Worm (Caenorhabditis elegans) whole organism, L4/young adult: ENCODE data around the gene chil-15.

Source experiments
- dao-5 ChIP-seq: sonication (generic microtip); optimal IDR thresholded peaks from 2 replicates; lab custom pipeline; 2016; ENCODE audit warnings: missing genotype, missing genetic modification characterization, moderate library complexity, missing compliant biosample characterization
- him-1 ChIP-seq: sonication (generic microtip); optimal IDR thresholded peaks from 2 replicates; lab custom pipeline; 2016; ENCODE audit warnings: missing genotype, missing genetic modification reagents, missing genetic modification characterization, missing compliant biosample characterization

DNA sequence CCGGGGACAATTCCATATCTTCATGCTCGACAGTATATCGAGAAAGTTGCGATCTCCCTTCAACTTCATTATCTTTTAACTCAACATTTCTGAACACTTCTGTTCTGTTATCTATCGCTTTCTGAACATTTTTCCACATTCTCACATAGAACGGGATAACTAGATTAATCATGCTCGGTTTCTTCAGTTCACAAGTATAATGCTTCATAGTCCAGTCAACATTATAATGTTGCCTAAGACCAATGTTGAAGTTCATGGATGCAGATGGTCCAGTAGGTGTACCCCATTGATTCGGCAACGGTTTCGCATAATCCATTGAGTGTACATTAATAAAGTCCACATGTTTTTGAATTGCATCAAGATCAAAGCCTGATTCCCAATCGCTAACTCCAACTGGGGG lies 4.6 kb downstream of the chil-15 start:
- TF ChIP-seq him-1 (tag; lab: Kevin White, UChicago) (no peak), dao-5 (tag; lab: Kevin White, UChicago) (no peak)
